Worm (Caenorhabditis elegans): ENCODE measurements around the gene F21D9.4.

DNA sequence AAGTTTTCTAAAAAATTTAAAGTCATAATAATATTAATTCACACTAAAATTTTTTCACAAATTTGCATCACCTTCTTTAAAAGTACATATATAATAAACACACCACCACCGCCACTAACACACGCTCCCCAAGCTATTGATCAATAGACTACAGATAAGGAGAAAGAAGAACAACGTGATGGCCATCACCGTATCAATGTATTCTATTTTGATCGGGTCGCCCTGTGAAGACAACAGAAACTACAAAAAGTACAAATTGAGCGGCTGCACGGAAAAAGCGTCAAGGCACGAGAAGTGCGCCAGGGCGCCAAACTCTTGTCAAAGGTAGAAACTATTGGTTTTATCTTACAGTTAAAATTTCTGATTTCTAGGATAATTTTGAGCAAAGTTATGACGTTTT, 41.3 kb upstream of the F21D9.4 start:
- TF ChIP-seq daf-19 (GFP tag; conservative IDR thresholded peaks at IDR 0.05) = no peak
- TF ChIP-seq T26A8.4 (GFP tag; IDR thresholded peaks at IDR 0.05) = no peak
- no peak for TF ChIP-seq ZK337.2 (GFP tag; IDR thresholded peaks at IDR 0.05)
- peak; percentile 53 for TF ChIP-seq pqm-1 (tag; optimal IDR thresholded peaks at IDR 0.05)
- TF ChIP-seq lin-39 (tag; optimal IDR thresholded peaks at IDR 0.05) = no peak
- no peak for TF ChIP-seq unc-39 (tag; optimal IDR thresholded peaks at IDR 0.05)
- TF ChIP-seq R02D3.7 (tag; optimal IDR thresholded peaks at IDR 0.05) = no peak
- no peak for TF ChIP-seq nhr-10 (tag; optimal IDR thresholded peaks at IDR 0.05)
